Worm (Caenorhabditis elegans) whole organism, late embryonic: ENCODE measurements around the gene pmt-1.

Source experiments
- ceh-18 ChIP-seq: sonication (generic microtip); optimal IDR thresholded peaks from 2 replicates; lab custom pipeline; 2016; ENCODE audit warnings: missing genetic modification characterization, missing compliant biosample characterization
- ceh-19 ChIP-seq: fragments of 200-800 bp; sonication (Bioruptor generic); optimal IDR thresholded peaks from 2 replicates; lab custom pipeline; 2018; ENCODE audit warnings: mild to moderate bottlenecking, missing genetic modification characterization, missing compliant biosample characterization
- elt-2 ChIP-seq: sonication (generic microtip); optimal IDR thresholded peaks from 2 replicates; lab custom pipeline; 2016; ENCODE audit warnings: missing genetic modification reagents, missing genetic modification characterization, missing compliant biosample characterization
- ets-4 ChIP-seq: sonication (generic microtip); optimal IDR thresholded peaks from 2 replicates; lab custom pipeline; 2016; ENCODE audit warnings: missing genetic modification characterization, missing compliant biosample characterization
- fkh-10 ChIP-seq: fragments of 150-350 bp; optimal IDR thresholded peaks from 2 replicates; lab custom pipeline; 2014; ENCODE audit warnings: missing biosample characterization, missing genetic modification reagents, missing genetic modification characterization
- fkh-6 ChIP-seq: sonication (generic microtip); optimal IDR thresholded peaks from 2 replicates; lab custom pipeline; 2016; ENCODE audit warnings: missing genetic modification characterization, missing compliant biosample characterization
- hlh-13 ChIP-seq: fragments of 200-800 bp; sonication (Bioruptor generic); optimal IDR thresholded peaks from 2 replicates; lab custom pipeline; 2018; ENCODE audit warnings: mild to moderate bottlenecking, missing genetic modification characterization, missing compliant biosample characterization
- lin-11 ChIP-seq: fragments of 200-800 bp; sonication (Bioruptor generic); optimal IDR thresholded peaks from 2 replicates; lab custom pipeline; 2018; ENCODE audit warnings: mild to moderate bottlenecking, missing genetic modification characterization, missing compliant biosample characterization
- nhr-11 ChIP-seq: fragments of 150-350 bp; optimal IDR thresholded peaks from 2 replicates; lab custom pipeline; 2014; ENCODE audit warnings: missing biosample characterization, missing genetic modification characterization

ce11 chrII:5330206-5330686 is 47.9 kb upstream of the pmt-1 start:
- no peak for TF ChIP-seq lin-11 (tag; lab: Kevin White, UChicago)
- peak; percentile 57 for TF ChIP-seq ceh-18 (tag; lab: Kevin White, UChicago)
- peak; percentile 59 for TF ChIP-seq elt-2 (tag; lab: Kevin White, UChicago)
- no peak for TF ChIP-seq fkh-10 (GFP tag; lab: Kevin White, UChicago)
- TF ChIP-seq nhr-11 (tag; lab: Kevin White, UChicago), result no peak
- TF ChIP-seq ets-4, result no peak
- TF ChIP-seq ceh-19 (GFP tag; lab: Kevin White, UChicago), result no peak
- no peak for TF ChIP-seq hlh-13
- no peak for TF ChIP-seq fkh-6
